Worm (Caenorhabditis elegans): ENCODE results near the gene kcmf-1.

kcmf-1 gene

ce11 chrIII:7873481-7873880, 44.3 kb downstream of the kcmf-1 start, which contains the start of gene tyr-1:
Gene tyr-1 (plus strand): TSS chrIII:7873781.
- TF ChIP-seq efl-1 (optimal IDR thresholded peaks at IDR 0.05) (no peak), efl-1 (GFP tag; optimal IDR thresholded peaks at IDR 0.05 in 1 of 2) (peak in 1 of 2 experiments; percentile 17), ets-5 (GFP tag; IDR thresholded peaks at IDR 0.05) (no peak)

DNA sequence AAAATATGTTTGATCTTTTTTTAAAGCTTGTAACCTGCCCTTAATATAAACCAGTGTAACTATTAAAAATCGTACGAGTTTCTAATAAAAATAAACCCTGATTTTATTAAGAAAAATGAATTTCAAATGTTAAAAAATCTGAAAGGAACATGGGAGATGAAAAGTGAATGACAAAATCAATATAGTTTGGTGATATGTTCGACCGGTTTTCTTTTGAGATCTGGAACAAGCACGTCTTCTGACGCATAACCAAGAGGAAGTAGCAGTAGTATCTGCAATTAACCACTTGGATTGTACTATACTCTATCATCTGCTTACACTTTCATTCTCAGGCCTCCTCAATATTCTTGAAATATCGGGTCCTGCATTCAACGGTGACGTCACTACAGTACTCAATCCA, 47.9 kb downstream of the kcmf-1 start:
- TF ChIP-seq ceh-88 (GFP tag; IDR thresholded peaks at IDR 0.05) (no peak), unc-86 (tag; optimal IDR thresholded peaks at IDR 0.05) (no peak), nhr-11 (tag; optimal IDR thresholded peaks at IDR 0.05) (no peak), hpl-2 (GFP tag; optimal IDR thresholded peaks at IDR 0.05) (no peak), mdl-1 (tag; optimal IDR thresholded peaks at IDR 0.05) (no peak), dpl-1 (GFP tag; optimal IDR thresholded peaks at IDR 0.05) (no peak), C16A3.4 (tag; optimal IDR thresholded peaks at IDR 0.05) (no peak), jun-1 (tag; optimal IDR thresholded peaks at IDR 0.05) (no peak), blmp-1 (tag; optimal IDR thresholded peaks at IDR 0.05) (no peak), sox-4 (tag; optimal IDR thresholded peaks at IDR 0.05) (no peak), ama-1 (optimal IDR thresholded peaks at IDR 0.05) (no peak), lin-13 (GFP tag; optimal IDR thresholded peaks at IDR 0.05) (no peak), zip-4 (GFP tag; optimal IDR thresholded peaks at IDR 0.05) (no peak), unc-62 (GFP tag; optimal IDR thresholded peaks at IDR 0.05) (no peak), mab-9 (GFP tag; IDR thresholded peaks at IDR 0.05) (no peak), ceh-8 (GFP tag; optimal IDR thresholded peaks at IDR 0.05) (no peak), F16B12.6 (tag; optimal IDR thresholded peaks at IDR 0.05) (no peak), vab-15 (tag; optimal IDR thresholded peaks at IDR 0.05) (no peak), tbx-2 (tag; optimal IDR thresholded peaks at IDR 0.05) (no peak), C34B4.2 (tag; optimal IDR thresholded peaks at IDR 0.05) (no peak)

DNA sequence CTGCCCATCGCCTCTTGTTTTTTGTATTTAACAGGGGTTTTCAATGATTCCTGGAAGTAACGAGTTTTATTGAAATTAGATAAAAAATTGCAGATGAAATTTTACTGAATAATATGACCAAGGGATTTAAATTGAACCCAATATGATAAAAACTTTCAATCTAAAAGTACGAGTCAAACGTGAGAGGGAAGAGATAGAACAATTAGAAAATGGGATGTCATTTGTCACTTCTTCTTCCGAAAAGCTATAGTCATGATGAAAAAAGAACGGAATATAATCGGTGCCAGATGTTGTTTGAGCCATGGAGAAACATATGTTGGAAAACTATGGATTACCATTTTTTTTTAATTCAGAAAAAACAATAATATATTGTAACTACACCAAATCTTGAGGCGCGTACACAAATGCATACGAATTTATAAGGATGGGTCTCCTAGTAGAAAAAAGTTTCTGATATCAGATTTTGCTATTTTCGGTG, 49.7 kb downstream of the kcmf-1 start, which contains the start of gene sup-18:
Gene sup-18, minus strand, starts transcription at position 51 of the 478 bp plus-strand sequence.
- TF ChIP-seq ama-1 (optimal IDR thresholded peaks at IDR 0.05) (no peak), ceh-8 (GFP tag; optimal IDR thresholded peaks at IDR 0.05) (no peak), fkh-4 (tag; optimal IDR thresholded peaks at IDR 0.05; ENCODE audit: borderline replicate concordance) (peak; percentile 59), lin-15B (tag; optimal IDR thresholded peaks at IDR 0.05) (no peak), dpl-1 (GFP tag; optimal IDR thresholded peaks at IDR 0.05) (no peak), snu-23 (GFP tag; optimal IDR thresholded peaks at IDR 0.05) (no peak), aha-1 (tag; optimal IDR thresholded peaks at IDR 0.05) (no peak), dsc-1 (tag; optimal IDR thresholded peaks at IDR 0.05) (peak; percentile 87), blmp-1 (tag; optimal IDR thresholded peaks at IDR 0.05) (no peak), ztf-4 (tag; optimal IDR thresholded peaks at IDR 0.05) (no peak), F16B12.6 (tag; optimal IDR thresholded peaks at IDR 0.05) (no peak)

ce11 chrIII:7880132-7880715, 51.0 kb downstream of the kcmf-1 start:
- TF ChIP-seq irx-1 (tag; optimal IDR thresholded peaks at IDR 0.05) (no peak), unc-98 (GFP tag; IDR thresholded peaks at IDR 0.05) (no peak), ceh-90 (tag; optimal IDR thresholded peaks at IDR 0.05) (no peak), unc-130 (tag; optimal IDR thresholded peaks at IDR 0.05) (peak; percentile 21), dsc-1 (tag; optimal IDR thresholded peaks at IDR 0.05) (peak; percentile 50), nhr-19 (GFP tag; conservative IDR thresholded peaks at IDR 0.05) (peak; percentile 10; the same call in 1 of the 2 replicates), mdl-1 (tag; optimal IDR thresholded peaks at IDR 0.05) (no peak), nhr-85 (tag) (no peak), nhr-71 (tag; optimal IDR thresholded peaks at IDR 0.05) (peak; percentile 46), lin-14 (GFP tag; optimal IDR thresholded peaks at IDR 0.05) (peak; percentile 78), nhr-28 (tag; optimal IDR thresholded peaks at IDR 0.05) (no peak), vab-15 (tag; optimal IDR thresholded peaks at IDR 0.05) (no peak), lsy-2 (tag; optimal IDR thresholded peaks at IDR 0.05) (peak in 1 of 2 experiments; percentile 54), egl-13 (tag; optimal IDR thresholded peaks at IDR 0.05) (no peak), snpc-4 (tag; optimal IDR thresholded peaks at IDR 0.05) (no peak), isw-1 (GFP tag; IDR thresholded peaks at IDR 0.05) (no peak), hlh-4 (tag; optimal IDR thresholded peaks at IDR 0.05) (no peak), nhr-47 (tag; optimal IDR thresholded peaks at IDR 0.05) (no peak), lin-39 (tag; optimal IDR thresholded peaks at IDR 0.05) (no peak), unc-30 (tag; optimal IDR thresholded peaks at IDR 0.05) (no peak), pqm-1 (tag; optimal IDR thresholded peaks at IDR 0.05) (no peak), rnt-1 (tag; optimal IDR thresholded peaks at IDR 0.05) (peak; percentile 53), nhr-20 (tag; optimal IDR thresholded peaks at IDR 0.05) (peak; percentile 27), ama-1 (optimal IDR thresholded peaks at IDR 0.05) (no peak)
